Worm (Caenorhabditis elegans) whole organism, L3 larva: ENCODE measurements around the gene fzo-1.

Experiments used
- R02D3.7 ChIP-seq: fragments of 150-350 bp; optimal IDR thresholded peaks from 2 replicates; lab custom pipeline; 2014; ENCODE audit warnings: missing biosample characterization, missing genetic modification characterization
- ZK546.5 ChIP-seq: sonication (generic microtip); optimal IDR thresholded peaks from 2 replicates; lab custom pipeline; 2017; ENCODE audit warnings: missing biosample characterization, missing genetic modification characterization
- aly-2 ChIP-seq: fragments of 150-350 bp; optimal IDR thresholded peaks from 2 replicates; lab custom pipeline; 2014; ENCODE audit warnings: missing biosample characterization, missing genetic modification characterization
- ama-1 ChIP-seq: fragments of 150-350 bp; optimal IDR thresholded peaks from 2 replicates; lab custom pipeline; 2018
- ceh-16 ChIP-seq: sonication (generic microtip); optimal IDR thresholded peaks from 2 replicates; lab custom pipeline; 2017; ENCODE audit warnings: missing biosample characterization, missing genetic modification characterization
- ceh-28 ChIP-seq: fragments of 150-350 bp; optimal IDR thresholded peaks from 2 replicates; lab custom pipeline; 2014; ENCODE audit warnings: missing biosample characterization, missing genetic modification reagents, missing genetic modification characterization
- ceh-82 ChIP-seq: fragments of 150-350 bp; optimal IDR thresholded peaks from 2 replicates; lab custom pipeline; 2014; ENCODE audit warnings: missing biosample characterization, missing genetic modification characterization
- ceh-9 ChIP-seq: sonication (generic microtip); optimal IDR thresholded peaks from 2 replicates; lab custom pipeline; 2018; ENCODE audit warnings: missing biosample characterization, missing genetic modification characterization
- daf-12 ChIP-seq: fragments of 150-350 bp; optimal IDR thresholded peaks from 2 replicates; lab custom pipeline; 2014; ENCODE audit warnings: missing biosample characterization, missing genetic modification reagents, missing genetic modification characterization
- egl-27 ChIP-seq: sonication (generic microtip); optimal IDR thresholded peaks from 4 replicates; lab custom pipeline; 2017; ENCODE audit warnings: missing biosample characterization, missing genetic modification reagents, missing genetic modification characterization
- egl-5 ChIP-seq: fragments of 150-350 bp; optimal IDR thresholded peaks from 2 replicates; lab custom pipeline; 2017; ENCODE audit warnings: missing biosample characterization, missing genetic modification reagents, missing genetic modification characterization, inconsistent platforms
- elt-1 ChIP-seq: fragments of 150-350 bp; optimal IDR thresholded peaks from 2 replicates; lab custom pipeline; 2014; ENCODE audit warnings: missing biosample characterization, missing genetic modification characterization
- elt-2 ChIP-seq: sonication (generic microtip); optimal IDR thresholded peaks from 2 replicates; lab custom pipeline; 2016; ENCODE audit warnings: missing genetic modification reagents, mild to moderate bottlenecking, missing genetic modification characterization, missing compliant biosample characterization
- elt-3 ChIP-seq, 3 experiments: fragments of 150-350 bp in 1 of 3; sonication (generic microtip) in 2 of 3; optimal IDR thresholded peaks; 2 replicates in 2 of 3; 4 replicates in 1 of 3; lab custom pipeline; 2014 to 2017; ENCODE audit warnings: missing biosample characterization in 3 of 3, missing genetic modification characterization in 3 of 3
- eor-1 ChIP-seq, 2 experiments: fragments of 150-350 bp; optimal IDR thresholded peaks; 2 replicates each; lab custom pipeline; 2014 to 2018; ENCODE audit warnings: missing biosample characterization in 2 of 2, missing genetic modification characterization in 2 of 2
- fkh-10 ChIP-seq: sonication (generic microtip); optimal IDR thresholded peaks from 2 replicates; lab custom pipeline; 2017; ENCODE audit warnings: missing biosample characterization, missing genetic modification reagents, missing genetic modification characterization
- fkh-2 ChIP-seq: fragments of 150-350 bp; optimal IDR thresholded peaks from 2 replicates; lab custom pipeline; 2014; ENCODE audit warnings: missing biosample characterization, missing genetic modification reagents, missing genetic modification characterization
- fos-1 ChIP-seq: fragments of 150-350 bp; optimal IDR thresholded peaks from 2 replicates; lab custom pipeline; 2014; ENCODE audit warnings: missing biosample characterization, missing genetic modification characterization
- hmg-11 ChIP-seq: sonication (generic microtip); optimal IDR thresholded peaks from 2 replicates; lab custom pipeline; 2016; ENCODE audit warnings: missing genetic modification characterization, missing compliant biosample characterization
- jun-1 ChIP-seq: fragments of 150-350 bp; optimal IDR thresholded peaks from 2 replicates; lab custom pipeline; 2014; ENCODE audit warnings: missing biosample characterization, missing genetic modification reagents, missing genetic modification characterization
- lin-15B ChIP-seq: fragments of 150-350 bp; optimal IDR thresholded peaks from 2 replicates; lab custom pipeline; 2014; ENCODE audit warnings: missing biosample characterization, missing genetic modification characterization
- lin-39 ChIP-seq: fragments of 150-350 bp; optimal IDR thresholded peaks from 2 replicates; lab custom pipeline; 2018; ENCODE audit warnings: missing biosample characterization, missing genetic modification reagents, missing genetic modification characterization
- lsy-12 ChIP-seq: sonication (generic microtip); optimal IDR thresholded peaks from 2 replicates; lab custom pipeline; 2016; ENCODE audit warnings: mild to moderate bottlenecking, missing genetic modification characterization, missing compliant biosample characterization
- mdl-1 ChIP-seq: fragments of 150-350 bp; optimal IDR thresholded peaks from 2 replicates; lab custom pipeline; 2014; ENCODE audit warnings: missing biosample characterization, missing genetic modification characterization
- mml-1 ChIP-seq: fragments of 150-350 bp; sonication (generic microtip); optimal IDR thresholded peaks from 3 replicates; lab custom pipeline; 2014; ENCODE audit warnings: missing biosample characterization, missing genetic modification characterization
- nfya-1 ChIP-seq: sonication (generic microtip); optimal IDR thresholded peaks from 2 replicates; lab custom pipeline; 2017; ENCODE audit warnings: missing genetic modification characterization, mild to moderate bottlenecking, missing compliant biosample characterization, antibody characterized with exemption, moderate library complexity; ENCODE audit not compliant: insufficient read depth
- nhr-11 ChIP-seq: fragments of 150-350 bp; optimal IDR thresholded peaks from 2 replicates; lab custom pipeline; 2014; ENCODE audit warnings: missing biosample characterization, missing genetic modification characterization
- nhr-12 ChIP-seq: fragments of 150-350 bp; optimal IDR thresholded peaks from 2 replicates; lab custom pipeline; 2014; ENCODE audit warnings: missing biosample characterization, missing genetic modification characterization
- nhr-23 ChIP-seq: fragments of 150-350 bp; optimal IDR thresholded peaks from 2 replicates; lab custom pipeline; 2014; ENCODE audit warnings: missing biosample characterization, missing genetic modification reagents, missing genetic modification characterization
- nhr-237 ChIP-seq: fragments of 150-350 bp; optimal IDR thresholded peaks from 2 replicates; lab custom pipeline; 2014; ENCODE audit warnings: missing biosample characterization, missing genetic modification characterization
- nhr-25 ChIP-seq: sonication (generic microtip); optimal IDR thresholded peaks from 2 replicates; lab custom pipeline; 2017; ENCODE audit warnings: missing biosample characterization, missing genetic modification characterization
- nhr-28 ChIP-seq: fragments of 150-350 bp; optimal IDR thresholded peaks from 2 replicates; lab custom pipeline; 2014; ENCODE audit warnings: missing biosample characterization, missing genetic modification characterization
- nhr-43 ChIP-seq: sonication (generic microtip); optimal IDR thresholded peaks from 2 replicates; lab custom pipeline; 2016; ENCODE audit warnings: mild to moderate bottlenecking, missing genetic modification characterization, missing compliant biosample characterization; ENCODE audit not compliant: poor library complexity, severe bottlenecking
- nhr-67 ChIP-seq: fragments of 150-350 bp; optimal IDR thresholded peaks from 2 replicates; lab custom pipeline; 2014; ENCODE audit warnings: missing biosample characterization, missing genetic modification characterization
- nhr-76 ChIP-seq: fragments of 150-350 bp; sonication (generic microtip); optimal IDR thresholded peaks from 5 replicates; lab custom pipeline; 2014; ENCODE audit warnings: missing biosample characterization, missing genetic modification characterization
- nhr-77 ChIP-seq: fragments of 150-350 bp; optimal IDR thresholded peaks from 2 replicates; lab custom pipeline; 2014; ENCODE audit warnings: missing biosample characterization, missing genetic modification characterization
- pha-4 ChIP-seq: fragments of 150-350 bp; optimal IDR thresholded peaks from 2 replicates; lab custom pipeline; 2014; ENCODE audit warnings: missing biosample characterization, missing genetic modification reagents, missing genetic modification characterization
- pqm-1 ChIP-seq: fragments of 150-350 bp; optimal IDR thresholded peaks from 2 replicates; lab custom pipeline; 2017; ENCODE audit warnings: missing biosample characterization, missing genetic modification characterization, inconsistent platforms
- sea-2 ChIP-seq: fragments of 150-350 bp; sonication (generic microtip); optimal IDR thresholded peaks from 4 replicates; lab custom pipeline; 2014; ENCODE audit warnings: missing biosample characterization, missing genetic modification reagents, missing genetic modification characterization
- skn-1 ChIP-seq: fragments of 150-350 bp; optimal IDR thresholded peaks from 2 replicates; lab custom pipeline; 2014; ENCODE audit warnings: missing biosample characterization, missing genetic modification characterization
- snpc-4 ChIP-seq: fragments of 150-350 bp; optimal IDR thresholded peaks from 2 replicates; lab custom pipeline; 2014; ENCODE audit warnings: missing biosample characterization, missing genetic modification characterization
- tbx-2 ChIP-seq: sonication (generic microtip); optimal IDR thresholded peaks from 2 replicates; lab custom pipeline; 2016; ENCODE audit warnings: mild to moderate bottlenecking, missing genetic modification characterization, missing compliant biosample characterization
- unc-39 ChIP-seq: sonication (generic microtip); optimal IDR thresholded peaks from 4 replicates; lab custom pipeline; 2017; ENCODE audit warnings: missing biosample characterization, missing genetic modification characterization
- unc-62 ChIP-seq: fragments of 150-350 bp; sonication (generic microtip); optimal IDR thresholded peaks from 4 replicates; lab custom pipeline; 2014; ENCODE audit warnings: missing biosample characterization, missing genetic modification reagents, missing genetic modification characterization
- zag-1 ChIP-seq: fragments of 150-350 bp; optimal IDR thresholded peaks from 2 replicates; lab custom pipeline; 2014; ENCODE audit warnings: missing biosample characterization, missing genetic modification characterization
- ztf-11 ChIP-seq: fragments of 150-350 bp; optimal IDR thresholded peaks from 2 replicates; lab custom pipeline; 2014; ENCODE audit warnings: missing biosample characterization, missing genetic modification characterization
- ztf-4 ChIP-seq: fragments of 150-350 bp; optimal IDR thresholded peaks from 2 replicates; lab custom pipeline; 2014; ENCODE audit warnings: missing biosample characterization, missing genetic modification characterization

fzo-1 gene

DNA sequence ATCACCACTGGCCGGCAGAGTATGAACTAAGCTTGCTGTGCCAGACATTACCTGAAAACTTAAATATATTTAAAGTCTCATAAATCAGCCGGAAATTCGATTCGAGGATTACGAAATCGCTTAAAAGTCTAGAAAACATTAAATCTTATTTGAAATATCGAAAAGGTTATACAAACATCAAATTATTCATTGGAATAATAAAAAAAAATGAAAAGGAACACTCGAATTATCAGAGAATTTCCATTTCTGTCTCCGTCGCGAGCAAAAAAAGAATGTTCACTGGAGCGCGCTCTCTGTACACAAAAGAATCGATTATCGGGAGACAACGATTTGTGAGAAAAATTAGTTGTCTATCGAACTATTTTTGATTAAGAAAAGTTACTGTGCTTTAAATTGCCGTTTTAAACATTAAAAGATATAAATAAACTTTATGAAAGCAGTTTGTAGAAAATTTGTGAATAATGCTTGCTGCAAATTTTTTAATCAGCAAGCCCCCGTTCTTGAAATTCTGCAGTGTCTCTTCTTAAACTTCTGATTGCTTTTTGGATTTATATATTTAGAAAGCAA is at the start of gene fzo-1:
TSS of gene fzo-1 (minus strand) at position 51 of the 567 bp plus-strand sequence.
- TF ChIP-seq elt-3 (tag; optimal IDR thresholded peaks at IDR 0.05; lab: Kevin White, UChicago) (no peak), nhr-43 (tag; lab: Kevin White, UChicago) (no peak), ceh-9 (tag; lab: Kevin White, UChicago) (no peak), ceh-82 (tag; lab: Kevin White, UChicago) (no peak), egl-5 (no peak), lin-39 (tag; lab: Kevin White, UChicago) (no peak), ztf-11 (tag; lab: Kevin White, UChicago) (no peak), R02D3.7 (tag; lab: Kevin White, UChicago) (no peak), jun-1 (tag; lab: Kevin White, UChicago) (no peak), nhr-237 (no peak), skn-1 (no peak), ceh-16 (tag; lab: Kevin White, UChicago) (no peak), mdl-1 (tag; lab: Kevin White, UChicago) (no peak), lin-15B (tag; lab: Kevin White, UChicago) (peak; percentile 52), nfya-1 (tag; lab: Kevin White, UChicago) (peak; percentile 60), mml-1 (tag; lab: Kevin White, UChicago) (no peak), nhr-76 (no peak), ama-1 (lab: Kevin White, UChicago) (no peak), egl-27 (no peak), snpc-4 (tag; lab: Kevin White, UChicago) (peak; percentile 29), nhr-77 (no peak), zag-1 (no peak), nhr-67 (tag; lab: Kevin White, UChicago) (no peak), elt-2 (tag; lab: Kevin White, UChicago) (peak; percentile 47), lsy-12 (tag; lab: Kevin White, UChicago) (no peak), nhr-23 (tag; lab: Kevin White, UChicago) (no peak), daf-12 (tag; lab: Kevin White, UChicago) (no peak), unc-62 (no peak), fkh-10 (peak; percentile 22), fkh-2 (tag; lab: Kevin White, UChicago) (no peak), nhr-12 (tag; lab: Kevin White, UChicago) (no peak), eor-1 (tag; optimal IDR thresholded peaks at IDR 0.05; lab: Kevin White, UChicago) (no peak), ZK546.5 (tag; lab: Kevin White, UChicago) (no peak), nhr-25 (tag; lab: Kevin White, UChicago) (no peak), pha-4 (tag; lab: Kevin White, UChicago) (peak; percentile 72), nhr-28 (tag; lab: Kevin White, UChicago) (no peak), hmg-11 (no peak), unc-39 (tag; lab: Kevin White, UChicago) (no peak), nhr-11 (no peak), elt-1 (tag; lab: Kevin White, UChicago) (no peak), fos-1 (tag; lab: Kevin White, UChicago) (no peak), sea-2 (no peak), tbx-2 (tag; lab: Kevin White, UChicago) (no peak), pqm-1 (no peak), ztf-4 (tag; lab: Kevin White, UChicago) (no peak), aly-2 (tag; lab: Kevin White, UChicago) (no peak), ceh-28 (tag; lab: Kevin White, UChicago) (no peak)
